Worm (Caenorhabditis elegans): ENCODE data around the gene popl-7.

- no peak for TF ChIP-seq che-1 (tag; optimal IDR thresholded peaks at IDR 0.05)
- TF ChIP-seq rnt-1 (tag; optimal IDR thresholded peaks at IDR 0.05): no peak
These were observed at the start of gene popl-7, which contains the start of the genes rla-2 and Y62E10A.24 for ce11 chrIV:13370235-13370739.
